Worm (Caenorhabditis elegans) whole organism, L4/young adult: ENCODE data around the gene gars-1.
A peak's percentile ranks its signal among the peaks of the same experiment; 100 is the strongest.

ENCODE experiments used
- W03F9.2 ChIP-seq: fragments of 150-350 bp; optimal IDR thresholded peaks from 2 replicates; lab custom pipeline; 2014; ENCODE audit warnings: missing biosample characterization, missing genetic modification characterization
- dao-5 ChIP-seq: sonication (generic microtip); optimal IDR thresholded peaks from 2 replicates; lab custom pipeline; 2016; ENCODE audit warnings: missing genotype, missing genetic modification characterization, moderate library complexity, missing compliant biosample characterization
- him-1 ChIP-seq: sonication (generic microtip); optimal IDR thresholded peaks from 2 replicates; lab custom pipeline; 2016; ENCODE audit warnings: missing genotype, missing genetic modification reagents, missing genetic modification characterization, missing compliant biosample characterization

The gars-1 gene

ce11 chrIII:5190671-5191174, 27.3 kb upstream of the gars-1 start, which contains the start of gene hira-1:
Gene hira-1, plus strand, starts transcription at chrIII:5191124.
- TF ChIP-seq him-1 (tag; lab: Kevin White, UChicago) (no peak), W03F9.2 (tag; lab: Kevin White, UChicago) (peak; percentile 45), dao-5 (no peak)

- TF ChIP-seq dao-5 (no peak), him-1 (tag; lab: Kevin White, UChicago) (no peak), W03F9.2 (tag; lab: Kevin White, UChicago) (no peak)
These were observed 26.8 kb upstream of the gars-1 start for ce11 chrIII:5190179-5190578.

ce11 chrIII:5188426-5188825, 25.0 kb upstream of the gars-1 start, which contains the start of gene K10D2.8:
Gene K10D2.8, plus strand, starts transcription at chrIII:5188726.
- TF ChIP-seq dao-5 = no peak
- TF ChIP-seq him-1 (tag; lab: Kevin White, UChicago) = no peak
- no peak for TF ChIP-seq W03F9.2 (tag; lab: Kevin White, UChicago)

- TF ChIP-seq dao-5 (no peak), him-1 (tag; lab: Kevin White, UChicago) (no peak), W03F9.2 (tag; lab: Kevin White, UChicago) (no peak)
These were observed 22.2 kb upstream of the gars-1 start, which contains the start of gene pup-2 for ce11 chrIII:5185620-5186019. Gene pup-2, plus strand, starts transcription at chrIII:5185920.

- TF ChIP-seq him-1 (tag; lab: Kevin White, UChicago) (no peak), dao-5 (no peak), W03F9.2 (tag; lab: Kevin White, UChicago) (no peak)
These were observed 19.9 kb upstream of the gars-1 start for ce11 chrIII:5183372-5183771.

- TF ChIP-seq him-1 (tag; lab: Kevin White, UChicago) = no peak
These were observed 18.2 kb upstream of the gars-1 start for ce11 chrIII:5181641-5182040.

- TF ChIP-seq him-1 (tag; lab: Kevin White, UChicago) = no peak
- TF ChIP-seq W03F9.2 (tag; lab: Kevin White, UChicago) = no peak
- no peak for TF ChIP-seq dao-5
These were observed 17.8 kb upstream of the gars-1 start for ce11 chrIII:5181217-5181616.

- no peak for TF ChIP-seq him-1 (tag; lab: Kevin White, UChicago)
- no peak for TF ChIP-seq W03F9.2 (tag; lab: Kevin White, UChicago)
- no peak for TF ChIP-seq dao-5
These were observed 17.2 kb upstream of the gars-1 start for ce11 chrIII:5180588-5180987.

ce11 chrIII:5179166-5179565, 15.7 kb upstream of the gars-1 start:
- TF ChIP-seq him-1 (tag; lab: Kevin White, UChicago) (no peak), dao-5 (no peak), W03F9.2 (tag; lab: Kevin White, UChicago) (no peak)

- no peak for TF ChIP-seq him-1 (tag; lab: Kevin White, UChicago)
- no peak for TF ChIP-seq dao-5
- TF ChIP-seq W03F9.2 (tag; lab: Kevin White, UChicago) = no peak
These were observed 10.2 kb upstream of the gars-1 start, which contains the start of gene cid-1 for ce11 chrIII:5173622-5174021. Gene cid-1, plus strand, starts transcription at chrIII:5173922.

ce11 chrIII:5173139-5173538, 9.7 kb upstream of the gars-1 start, which contains the start of gene emb-1:
Gene emb-1, plus strand, starts transcription at chrIII:5173439.
- no peak for TF ChIP-seq him-1 (tag; lab: Kevin White, UChicago)
- no peak for TF ChIP-seq W03F9.2 (tag; lab: Kevin White, UChicago)
- no peak for TF ChIP-seq dao-5

- peak; percentile 89 for TF ChIP-seq W03F9.2 (tag; lab: Kevin White, UChicago)
- peak; percentile 86 for TF ChIP-seq him-1 (tag; lab: Kevin White, UChicago)
- no peak for TF ChIP-seq dao-5
These were observed 9.0 kb upstream of the gars-1 start, which contains the start of gene K10D2.5 for ce11 chrIII:5172470-5172869. Gene K10D2.5, plus strand, starts transcription at chrIII:5172720.

- TF ChIP-seq dao-5 (no peak), him-1 (tag; lab: Kevin White, UChicago) (no peak), W03F9.2 (tag; lab: Kevin White, UChicago) (no peak)
These were observed 8.5 kb upstream of the gars-1 start, which contains the start of gene prp-19 for ce11 chrIII:5171945-5172344. Gene prp-19, minus strand, starts transcription at chrIII:5172045.

- TF ChIP-seq W03F9.2 (tag; lab: Kevin White, UChicago) (no peak), dao-5 (no peak), him-1 (tag; lab: Kevin White, UChicago) (no peak)
These were observed 6.3 kb upstream of the gars-1 start, which contains the start of gene ulp-1 for ce11 chrIII:5169699-5170098. Gene ulp-1, minus strand, starts transcription at chrIII:5169799.

ce11 chrIII:5165745-5166144, 2.3 kb upstream of the gars-1 start:
- no peak for TF ChIP-seq dao-5
- no peak for TF ChIP-seq him-1 (tag; lab: Kevin White, UChicago)
